Worm (Caenorhabditis elegans): ENCODE results near the gene T19D12.5.
A peak's percentile ranks its signal among the peaks of the same experiment; 100 is the strongest.

T19D12.5 gene

ce11 chrII:6682918-6683317 is 46.9 kb upstream of the T19D12.5 start (continued):
- TF ChIP-seq pbrm-1 (GFP tag; IDR thresholded peaks at IDR 0.05) (0 out of 2 replicates have a peak, but pooled peaks have one; percentile 46), lin-54 (GFP tag; optimal IDR thresholded peaks at IDR 0.05) (peak; percentile 7), sdz-38 (tag; optimal IDR thresholded peaks at IDR 0.05) (no peak), mes-4 (tag; optimal IDR thresholded peaks at IDR 0.05) (no peak), sptf-2 (GFP tag; optimal IDR thresholded peaks at IDR 0.05) (no peak), unc-62 (GFP tag; optimal IDR thresholded peaks at IDR 0.05) (no peak), snpc-4 (GFP tag; optimal IDR thresholded peaks at IDR 0.05) (no peak), snpc-4 (tag; optimal IDR thresholded peaks at IDR 0.05) (no peak), madf-8 (GFP tag; conservative IDR thresholded peaks at IDR 0.05) (peak; percentile 82), repo-1 (tag; optimal IDR thresholded peaks at IDR 0.05) (no peak), C17E4.6 (GFP tag; IDR thresholded peaks at IDR 0.05) (no peak), F33H1.4 (GFP tag; IDR thresholded peaks at IDR 0.05) (peak; percentile 89), nhr-120 (GFP tag; IDR thresholded peaks at IDR 0.05) (no peak), lsl-1 (GFP tag; optimal IDR thresholded peaks at IDR 0.05) (peak; percentile 95), let-526 (GFP tag; IDR thresholded peaks at IDR 0.05) (no peak), efl-1 (GFP tag; optimal IDR thresholded peaks at IDR 0.05) (peak; percentile 88)

- no peak for TF ChIP-seq mcd-1 (GFP tag; IDR thresholded peaks at IDR 0.05)
- TF ChIP-seq nhr-80 (tag; optimal IDR thresholded peaks at IDR 0.05), result peak; percentile 43
Measured at ce11 chrII:6681478-6681877, 45.4 kb upstream of the T19D12.5 start.

ce11 chrII:6679724-6680123 is 43.7 kb upstream of the T19D12.5 start, which contains the start of gene ift-74:
ift-74 (plus strand) TSS chrII:6680024.
- no peak for TF ChIP-seq hsf-1 (GFP tag; IDR thresholded peaks at IDR 0.05)
- TF ChIP-seq cebp-2 (GFP tag; IDR thresholded peaks at IDR 0.05), result no peak
- TF ChIP-seq F57A8.1 (GFP tag; optimal IDR thresholded peaks at IDR 0.05), result no peak
- TF ChIP-seq nfya-1 (tag; optimal IDR thresholded peaks at IDR 0.05; ENCODE audit: borderline replicate concordance, insufficient read depth), result no peak
- no peak for TF ChIP-seq zfh-2 (GFP tag; conservative IDR thresholded peaks at IDR 0.05)
- no peak for TF ChIP-seq ets-4 (GFP tag; optimal IDR thresholded peaks at IDR 0.05)
- TF ChIP-seq repo-1 (tag; optimal IDR thresholded peaks at IDR 0.05), result no peak
- TF ChIP-seq F39B2.1 (GFP tag; IDR thresholded peaks at IDR 0.05), result no peak
- TF ChIP-seq mcd-1 (GFP tag; IDR thresholded peaks at IDR 0.05), result no peak
- TF ChIP-seq lsy-27 (tag; optimal IDR thresholded peaks at IDR 0.05; ENCODE audit: borderline replicate concordance, insufficient read depth), result no peak
- TF ChIP-seq egl-18 (GFP tag; IDR thresholded peaks at IDR 0.05), result no peak
- TF ChIP-seq dox-1 (GFP tag; IDR thresholded peaks at IDR 0.05), result no peak
- no peak for TF ChIP-seq Y79H2A.3 (GFP tag; conservative IDR thresholded peaks at IDR 0.05)
- no peak for TF ChIP-seq cebp-1 (GFP tag; IDR thresholded peaks at IDR 0.05)
- TF ChIP-seq cebp-1 (tag; optimal IDR thresholded peaks at IDR 0.05), result no peak
- no peak for TF ChIP-seq nhr-179 (tag; optimal IDR thresholded peaks at IDR 0.05)
- TF ChIP-seq F10E7.11 (tag; optimal IDR thresholded peaks at IDR 0.05), result no peak
- no peak for TF ChIP-seq aptf-3 (GFP tag; IDR thresholded peaks at IDR 0.05)
- no peak for TF ChIP-seq ztf-25 (GFP tag; IDR thresholded peaks at IDR 0.05)
- no peak for TF ChIP-seq mel-28 (tag; optimal IDR thresholded peaks at IDR 0.05; ENCODE audit: borderline replicate concordance)
- TF ChIP-seq madf-10 (tag; optimal IDR thresholded peaks at IDR 0.05), result no peak

Data from whole organism, young adult.